Fruit fly (Drosophila melanogaster) whole organism, embryonic: Measurements from ENCODE around the gene CG9522.
A peak's percentile ranks its signal among the peaks of the same experiment; 100 is the strongest.

Source experiments
- CG10366 ChIP-seq: fragments of 200-800 bp; sonication (Bioruptor generic); IDR thresholded peaks from 2 replicates; pipeline ENCODE4 v1.3.6; 2022; ENCODE audit warnings: missing biosample characterization, missing genetic modification characterization
- CG10431 ChIP-seq: fragments of 200-800 bp; sonication (Bioruptor generic); optimal IDR thresholded peaks from 3 replicates; lab custom pipeline; 2018; ENCODE audit warnings: missing biosample characterization, mild to moderate bottlenecking, missing genetic modification characterization
- CG10565 ChIP-seq: fragments of 200-800 bp; sonication (Bioruptor generic); optimal IDR thresholded peaks from 3 replicates; lab custom pipeline; 2016; ENCODE audit warnings: missing biosample characterization, mild to moderate bottlenecking, missing genetic modification characterization
- CG10979 ChIP-seq: fragments of 200-800 bp; sonication (Bioruptor generic); optimal IDR thresholded peaks from 2 replicates; lab custom pipeline; 2018; ENCODE audit warnings: missing biosample characterization, mild to moderate bottlenecking, missing genetic modification characterization, moderate library complexity
- CG11695 ChIP-seq: fragments of 200-800 bp; sonication (Bioruptor generic); IDR thresholded peaks from 3 replicates; pipeline ENCODE4 v1.3.6; 2022; ENCODE audit warnings: missing biosample characterization, missing genetic modification characterization
- CG12299 ChIP-seq: fragments of 200-800 bp; sonication (Bioruptor generic); optimal IDR thresholded peaks from 2 replicates; lab custom pipeline; 2018; ENCODE audit warnings: missing biosample characterization, mild to moderate bottlenecking, missing genetic modification characterization
- CG12942 ChIP-seq: fragments of 200-800 bp; sonication (Bioruptor generic); optimal IDR thresholded peaks from 3 replicates; lab custom pipeline; 2016; ENCODE audit warnings: missing biosample characterization, missing genetic modification characterization
- CG13424 ChIP-seq: fragments of 200-800 bp; sonication (Bioruptor generic); optimal IDR thresholded peaks from 2 replicates; lab custom pipeline; 2019; ENCODE audit warnings: missing biosample characterization, mild to moderate bottlenecking, missing genetic modification characterization, moderate library complexity
- CG17361 ChIP-seq: fragments of 200-800 bp; sonication (Bioruptor generic); IDR thresholded peaks from 3 replicates; pipeline ENCODE4 v1.3.6; 2022; ENCODE audit warnings: missing biosample characterization, missing genetic modification characterization
- CG2678 ChIP-seq: fragments of 200-800 bp; sonication (Bioruptor generic); optimal IDR thresholded peaks from 3 replicates; lab custom pipeline; 2019; ENCODE audit warnings: missing biosample characterization, mild to moderate bottlenecking, missing genetic modification characterization, moderate library complexity
- CG3065 ChIP-seq: fragments of 200-800 bp; sonication (Bioruptor generic); optimal IDR thresholded peaks from 2 replicates; lab custom pipeline; 2016; ENCODE audit warnings: missing biosample characterization, missing genetic modification characterization
- CG4854 ChIP-seq: fragments of 200-800 bp; sonication (Bioruptor generic); optimal IDR thresholded peaks from 2 replicates; lab custom pipeline; 2016; ENCODE audit warnings: missing biosample characterization, missing genetic modification characterization, inconsistent platforms
- CG5245 ChIP-seq: fragments of 200-800 bp; sonication (Bioruptor generic); optimal IDR thresholded peaks from 3 replicates; lab custom pipeline; 2016; ENCODE audit warnings: missing biosample characterization, missing genetic modification characterization
- CG6689 ChIP-seq: fragments of 200-800 bp; sonication (Bioruptor generic); IDR thresholded peaks from 2 replicates; pipeline ENCODE4 v1.3.6; 2022; ENCODE audit warnings: missing biosample characterization, missing genetic modification characterization
- CG7372 ChIP-seq: fragments of 200-800 bp; sonication (Bioruptor generic); IDR thresholded peaks from 2 replicates; pipeline ENCODE4 v1.3.6; 2022; ENCODE audit warnings: missing biosample characterization, missing genetic modification characterization
- CG7556 ChIP-seq: fragments of 200-800 bp; sonication (Bioruptor generic); optimal IDR thresholded peaks from 2 replicates; lab custom pipeline; 2017; ENCODE audit warnings: missing biosample characterization, mild to moderate bottlenecking, missing genetic modification characterization
- CG8359 ChIP-seq: fragments of 200-800 bp; sonication (Bioruptor generic); optimal IDR thresholded peaks from 2 replicates; lab custom pipeline; 2017; ENCODE audit warnings: missing biosample characterization, mild to moderate bottlenecking, missing genetic modification characterization, borderline replicate concordance
- CG8388 ChIP-seq: fragments of 200-800 bp; sonication (Bioruptor generic); optimal IDR thresholded peaks from 2 replicates; lab custom pipeline; 2019; ENCODE audit warnings: missing biosample characterization, mild to moderate bottlenecking, missing genetic modification characterization, moderate library complexity
- CoRest ChIP-seq: fragments of 200-800 bp; sonication (Bioruptor generic); optimal IDR thresholded peaks from 3 replicates; lab custom pipeline; 2018; ENCODE audit warnings: missing biosample characterization, mild to moderate bottlenecking, missing genetic modification characterization, moderate library complexity
- Deaf1 ChIP-seq: fragments of 200-800 bp; optimal IDR thresholded peaks from 3 replicates; lab custom pipeline; 2019; ENCODE audit warnings: missing biosample characterization, mild to moderate bottlenecking, missing genetic modification characterization, moderate library complexity
- Fer3 ChIP-seq: fragments of 200-800 bp; sonication (Bioruptor generic); optimal IDR thresholded peaks from 2 replicates; lab custom pipeline; 2018; ENCODE audit warnings: missing biosample characterization, mild to moderate bottlenecking, missing genetic modification characterization, moderate library complexity
- HHEX ChIP-seq: fragments of 200-800 bp; sonication (Bioruptor generic); optimal IDR thresholded peaks from 3 replicates; lab custom pipeline; 2017; ENCODE audit warnings: missing biosample characterization, mild to moderate bottlenecking, missing genetic modification characterization, missing genetic modification reagents
- HLH3B ChIP-seq: fragments of 200-800 bp; sonication (Bioruptor generic); IDR thresholded peaks from 2 replicates; pipeline ENCODE4 v1.3.6; 2022; ENCODE audit warnings: missing biosample characterization, missing genetic modification characterization
- HLH54F ChIP-seq: fragments of 200-800 bp; sonication (Bioruptor generic); optimal IDR thresholded peaks from 3 replicates; lab custom pipeline; 2016; ENCODE audit warnings: missing biosample characterization, missing genetic modification characterization
- Hr78 ChIP-seq, 2 experiments: fragments of 200-800 bp in 1 of 2; fragments of >200 bp in 1 of 2; sonication (Bioruptor generic) in 1 of 2; optimal IDR thresholded peaks; 2 replicates each; lab custom pipeline; 2017 to 2019; ENCODE audit warnings: missing biosample characterization in 2 of 2, missing genetic modification characterization in 2 of 2, mild to moderate bottlenecking in 1 of 2, moderate library complexity in 1 of 2
- Lhr ChIP-seq: fragments of 200-800 bp; sonication (Bioruptor generic); optimal IDR thresholded peaks from 3 replicates; lab custom pipeline; 2017; ENCODE audit warnings: mild to moderate bottlenecking, missing biosample characterization, missing genetic modification reagents, missing genetic modification characterization
- Max ChIP-seq: fragments of 200-800 bp; sonication (Bioruptor generic); optimal IDR thresholded peaks from 2 replicates; lab custom pipeline; 2016; ENCODE audit warnings: missing biosample characterization, mild to moderate bottlenecking, missing genetic modification characterization
- Pdp1 ChIP-seq, 2 experiments: fragments of 200-800 bp; sonication (Bioruptor generic); optimal IDR thresholded peaks; 3 replicates each; lab custom pipeline; 2016; ENCODE audit warnings: missing biosample characterization in 2 of 2, missing genetic modification characterization in 2 of 2, mild to moderate bottlenecking in 1 of 2, moderate library complexity in 1 of 2
- Sin3A ChIP-seq: fragments of >200 bp; optimal IDR thresholded peaks from 2 replicates; lab custom pipeline; 2018
- Sox100B ChIP-seq: fragments of 200-800 bp; sonication (Bioruptor generic); optimal IDR thresholded peaks from 3 replicates; lab custom pipeline; 2018; ENCODE audit warnings: missing biosample characterization, mild to moderate bottlenecking, missing genetic modification characterization
- Sox102F ChIP-seq: fragments of 200-800 bp; sonication (Bioruptor generic); optimal IDR thresholded peaks from 2 replicates; lab custom pipeline; 2018; ENCODE audit warnings: missing biosample characterization, mild to moderate bottlenecking, missing genetic modification characterization, moderate library complexity
- Ssrp ChIP-seq: fragments of 200-800 bp; sonication (Bioruptor generic); optimal IDR thresholded peaks from 2 replicates; lab custom pipeline; 2018; ENCODE audit warnings: missing biosample characterization, mild to moderate bottlenecking, missing genetic modification characterization, moderate library complexity
- Trl ChIP-seq, 3 experiments: fragments of >200 bp in 2 of 3; fragments of 200-800 bp in 1 of 3; sonication (Bioruptor generic) in 1 of 3; optimal IDR thresholded peaks; 2 replicates in 1 of 3; 3 replicates in 2 of 3; lab custom pipeline; 2016 to 2017; ENCODE audit warnings: missing biosample characterization in 1 of 3, missing genetic modification characterization in 1 of 3
- ab ChIP-seq: fragments of 200-800 bp; sonication (Bioruptor generic); optimal IDR thresholded peaks from 2 replicates; lab custom pipeline; 2016; ENCODE audit warnings: missing biosample characterization, missing genetic modification characterization
- ara ChIP-seq: fragments of 200-800 bp; sonication (Bioruptor generic); IDR thresholded peaks from 2 replicates; pipeline ENCODE4 v1.3.6; 2022; ENCODE audit warnings: missing biosample characterization, missing genetic modification characterization
- chinmo ChIP-seq: fragments of 200-800 bp; sonication (Bioruptor generic); IDR thresholded peaks from 4 replicates; pipeline ENCODE4 v1.3.6; 2022; ENCODE audit warnings: missing biosample characterization, missing genetic modification characterization; ENCODE audit not compliant: partially characterized antibody
- croc ChIP-seq: fragments of 200-800 bp; sonication (Bioruptor generic); conservative IDR thresholded peaks from 3 replicates; pipeline ENCODE4 v1.3.6; 2022; ENCODE audit warnings: missing biosample characterization, missing genetic modification characterization
- eyg ChIP-seq: fragments of 200-800 bp; sonication (Bioruptor generic); optimal IDR thresholded peaks from 3 replicates; lab custom pipeline; 2016; ENCODE audit warnings: missing biosample characterization, missing genetic modification characterization
- gem ChIP-seq: fragments of 200-800 bp; sonication (Bioruptor generic); optimal IDR thresholded peaks from 2 replicates; lab custom pipeline; 2019; ENCODE audit warnings: missing biosample characterization, mild to moderate bottlenecking, missing genetic modification characterization, moderate library complexity
- gsb-n ChIP-seq: fragments of 200-800 bp; sonication (Bioruptor generic); optimal IDR thresholded peaks from 3 replicates; lab custom pipeline; 2018; ENCODE audit warnings: missing biosample characterization, mild to moderate bottlenecking, missing genetic modification characterization
- lmd ChIP-seq: fragments of 200-800 bp; sonication (Bioruptor generic); IDR thresholded peaks from 2 replicates; pipeline ENCODE4 v1.3.6; 2022; ENCODE audit warnings: missing biosample characterization, missing genetic modification characterization
- mam ChIP-seq: fragments of 200-800 bp; sonication (Bioruptor generic); optimal IDR thresholded peaks from 3 replicates; lab custom pipeline; 2016; ENCODE audit warnings: missing biosample characterization, missing genetic modification characterization
- nerfin-1 ChIP-seq: fragments of 200-800 bp; sonication (Bioruptor generic); optimal IDR thresholded peaks from 3 replicates; lab custom pipeline; 2019; ENCODE audit warnings: missing biosample characterization, mild to moderate bottlenecking, missing genetic modification characterization, moderate library complexity
- oc ChIP-seq: fragments of 200-800 bp; sonication (Bioruptor generic); optimal IDR thresholded peaks from 2 replicates; lab custom pipeline; 2018; ENCODE audit warnings: missing biosample characterization, mild to moderate bottlenecking, missing genetic modification characterization, moderate library complexity
- phol ChIP-seq: fragments of 200-800 bp; sonication (Bioruptor generic); optimal IDR thresholded peaks from 3 replicates; lab custom pipeline; 2018; ENCODE audit warnings: missing biosample characterization, mild to moderate bottlenecking, missing genetic modification characterization, moderate library complexity
- sqz ChIP-seq: fragments of 200-800 bp; sonication (Bioruptor generic); optimal IDR thresholded peaks from 3 replicates; lab custom pipeline; 2018; ENCODE audit warnings: missing biosample characterization, mild to moderate bottlenecking, missing genetic modification characterization
- ssp ChIP-seq: fragments of 200-800 bp; sonication (Bioruptor generic); IDR thresholded peaks from 2 replicates; pipeline ENCODE4 v1.3.6; 2022; ENCODE audit warnings: missing biosample characterization, missing genetic modification characterization
- unpg ChIP-seq: fragments of 200-800 bp; sonication (Bioruptor generic); optimal IDR thresholded peaks from 3 replicates; lab custom pipeline; 2018; ENCODE audit warnings: missing biosample characterization, mild to moderate bottlenecking, missing genetic modification characterization, moderate library complexity
- vnd ChIP-seq: fragments of 200-800 bp; sonication (Bioruptor generic); IDR thresholded peaks from 3 replicates; pipeline ENCODE4 v1.3.6; 2022; ENCODE audit warnings: missing biosample characterization, missing genetic modification characterization; ENCODE audit not compliant: partially characterized antibody

The CG9522 gene

DNA sequence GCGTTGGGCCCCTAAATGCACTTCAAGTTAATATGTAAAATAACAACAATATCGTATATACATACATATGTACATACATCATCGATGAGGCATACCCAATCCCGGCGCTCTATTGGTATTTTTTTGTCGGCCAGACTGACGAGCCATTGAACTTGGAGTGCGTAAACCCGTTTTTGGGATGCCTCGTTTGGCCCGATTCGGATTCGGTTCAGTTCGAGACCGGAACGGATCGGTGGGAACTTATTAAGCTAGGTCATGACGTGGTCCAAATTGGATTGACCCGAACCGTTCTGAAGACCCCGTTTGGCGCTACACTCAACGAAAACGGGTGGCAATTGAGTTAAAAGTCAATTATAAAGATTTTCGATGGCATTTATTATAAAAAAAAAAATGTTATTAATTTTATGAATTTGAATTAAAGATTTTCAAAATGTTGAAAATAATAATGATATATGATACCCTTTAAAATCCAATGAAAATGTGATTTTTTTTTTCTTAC lies 2.4 kb downstream of the CG9522 start (continued):
- TF ChIP-seq croc (GFP tag; lab: Robert Waterston, UW) (no peak), eyg (no peak), nerfin-1 (tag; lab: Kevin White, UChicago) (no peak), CG6689 (GFP tag; lab: Robert Waterston, UW) (no peak), HLH3B (GFP tag; lab: Robert Waterston, UW) (no peak), mam (GFP tag; lab: Kevin White, UChicago) (no peak), CG5245 (GFP tag; lab: Kevin White, UChicago) (no peak), CoRest (tag; lab: Kevin White, UChicago) (peak; percentile 10), CG2678 (peak; percentile 53), CG3065 (no peak), Sin3A (lab: Kevin White, UChicago) (no peak), ara (GFP tag; lab: Robert Waterston, UW) (no peak), Max (GFP tag; lab: Kevin White, UChicago) (no peak), CG10366 (no peak), Ssrp (peak; percentile 6), gsb-n (tag; lab: Kevin White, UChicago) (peak; percentile 72), lmd (GFP tag; lab: Robert Waterston, UW) (no peak), Sox100B (GFP tag; lab: Kevin White, UChicago) (peak; percentile 18), CG12299 (tag; lab: Kevin White, UChicago) (no peak), ab (GFP tag; lab: Kevin White, UChicago) (no peak), vnd (GFP tag; lab: Robert Waterston, UW) (no peak), CG8359 (no peak), sqz (GFP tag; lab: Kevin White, UChicago) (no peak), Lhr (GFP tag; lab: Kevin White, UChicago) (no peak), HLH54F (GFP tag; lab: Kevin White, UChicago) (no peak), CG12942 (no peak), CG10565 (GFP tag; lab: Kevin White, UChicago) (no peak), CG8388 (GFP tag; lab: Kevin White, UChicago) (peak; percentile 26), unpg (GFP tag; lab: Kevin White, UChicago) (peak; percentile 30), CG13424 (tag; lab: Kevin White, UChicago) (peak; percentile 38), oc (tag; lab: Kevin White, UChicago) (no peak), Pdp1 (GFP tag; optimal IDR thresholded peaks at IDR 0.05; lab: Kevin White, UChicago) (no peak), CG10979 (tag; lab: Kevin White, UChicago) (peak; percentile 68), Deaf1 (peak; percentile 52), chinmo (GFP tag; lab: Robert Waterston, UW) (0 out of 4 replicates have a peak, but pooled peaks have one; percentile 60), CG10431 (GFP tag; lab: Kevin White, UChicago) (no peak), Sox102F (peak; percentile 5), Trl (optimal IDR thresholded peaks at IDR 0.05; lab: Kevin White, UChicago) (no peak), Trl (GFP tag; optimal IDR thresholded peaks at IDR 0.05; lab: Kevin White, UChicago) (no peak), CG17361 (GFP tag; lab: Robert Waterston, UW) (0 out of 3 replicates have a peak, but pooled peaks have one; percentile 28), CG7372 (no peak), HHEX (no peak), Fer3 (tag; lab: Kevin White, UChicago) (no peak), ssp (GFP tag; lab: Robert Waterston, UW) (no peak), CG11695 (no peak), CG7556 (GFP tag; lab: Kevin White, UChicago) (peak; percentile 8), gem (tag; lab: Kevin White, UChicago) (peak; percentile 58), Hr78 (GFP tag; optimal IDR thresholded peaks at IDR 0.05; lab: Kevin White, UChicago) (peak in 1 of 2 experiments; percentile 82), phol (tag; lab: Kevin White, UChicago) (peak; percentile 39), CG4854 (GFP tag; lab: Kevin White, UChicago) (no peak)
